Worm (Caenorhabditis elegans) whole organism, L4/young adult: ENCODE data around the gene Y76B12C.4.

Experiments
- W03F9.2 ChIP-seq: fragments of 150-350 bp; optimal IDR thresholded peaks from 2 replicates; lab custom pipeline; 2014; ENCODE audit warnings: missing biosample characterization, missing genetic modification characterization
- dao-5 ChIP-seq: sonication (generic microtip); optimal IDR thresholded peaks from 2 replicates; lab custom pipeline; 2016; ENCODE audit warnings: missing genotype, missing genetic modification characterization, moderate library complexity, missing compliant biosample characterization
- him-1 ChIP-seq: sonication (generic microtip); optimal IDR thresholded peaks from 2 replicates; lab custom pipeline; 2016; ENCODE audit warnings: missing genotype, missing genetic modification reagents, missing genetic modification characterization, missing compliant biosample characterization

The Y76B12C.4 gene

ce11 chrIV:1959554-1959953 is 12.6 kb downstream of the Y76B12C.4 start, which contains the start of gene tdpo-1:
TSS of gene tdpo-1 (plus strand) at chrIV:1959854.
- no peak for TF ChIP-seq dao-5 (tag; lab: Kevin White, UChicago)
- TF ChIP-seq W03F9.2 (tag; lab: Kevin White, UChicago), result no peak
- TF ChIP-seq him-1 (tag; lab: Kevin White, UChicago), result no peak

ce11 chrIV:1956411-1956810 is 15.8 kb downstream of the Y76B12C.4 start, which contains the start of gene F52C12.6:
TSS of gene F52C12.6 (plus strand) at chrIV:1956711.
- no peak for TF ChIP-seq him-1 (tag; lab: Kevin White, UChicago)
- no peak for TF ChIP-seq W03F9.2 (tag; lab: Kevin White, UChicago)
- no peak for TF ChIP-seq dao-5 (tag; lab: Kevin White, UChicago)

- no peak for TF ChIP-seq him-1 (tag; lab: Kevin White, UChicago)
- no peak for TF ChIP-seq dao-5 (tag; lab: Kevin White, UChicago)
- no peak for TF ChIP-seq W03F9.2 (tag; lab: Kevin White, UChicago)
Observed at ce11 chrIV:1953132-1953629, 19.0 kb downstream of the Y76B12C.4 start, which contains the start of gene F52C12.2. TSS of gene F52C12.2 (plus strand) at chrIV:1953579.

ce11 chrIV:1952312-1952711 is 19.9 kb downstream of the Y76B12C.4 start:
- TF ChIP-seq him-1 (tag; lab: Kevin White, UChicago) (no peak), W03F9.2 (tag; lab: Kevin White, UChicago) (no peak)

ce11 chrIV:1947891-1948290 is 24.3 kb downstream of the Y76B12C.4 start, which contains the start of gene tsen-54:
TSS of gene tsen-54 (plus strand) at chrIV:1948191.
- TF ChIP-seq dao-5 (tag; lab: Kevin White, UChicago) (no peak), him-1 (tag; lab: Kevin White, UChicago) (no peak), W03F9.2 (tag; lab: Kevin White, UChicago) (no peak)

- no peak for TF ChIP-seq dao-5 (tag; lab: Kevin White, UChicago)
- no peak for TF ChIP-seq him-1 (tag; lab: Kevin White, UChicago)
- no peak for TF ChIP-seq W03F9.2 (tag; lab: Kevin White, UChicago)
Observed at ce11 chrIV:1945200-1945599, 27.0 kb downstream of the Y76B12C.4 start.

- TF ChIP-seq W03F9.2 (tag; lab: Kevin White, UChicago) (no peak), dao-5 (tag; lab: Kevin White, UChicago) (no peak), him-1 (tag; lab: Kevin White, UChicago) (no peak)
Observed at ce11 chrIV:1924178-1924577, 48.0 kb downstream of the Y76B12C.4 start.

- TF ChIP-seq W03F9.2 (tag; lab: Kevin White, UChicago) (no peak), dao-5 (tag; lab: Kevin White, UChicago) (no peak), him-1 (tag; lab: Kevin White, UChicago) (no peak)
Observed at ce11 chrIV:1923722-1924121, 48.4 kb downstream of the Y76B12C.4 start, which contains the start of gene denn-4. TSS of gene denn-4 (plus strand) at chrIV:1924001.
